Worm (Caenorhabditis elegans) whole organism, midembryonic: ENCODE measurements around the gene dbl-1.

Source experiments
- flt-1 ChIP-seq: fragments of 200-800 bp; sonication (Bioruptor generic); IDR thresholded peaks from 2 replicates; pipeline ENCODE4 v1.3.6; 2022; ENCODE audit warnings: missing genetic modification characterization, missing compliant biosample characterization
- klf-2 ChIP-seq: fragments of 200-800 bp; sonication (Bioruptor generic); conservative IDR thresholded peaks from 2 replicates; pipeline ENCODE4 v1.3.6; 2022; ENCODE audit warnings: missing genetic modification reagents, missing genetic modification characterization, missing compliant biosample characterization
- ztf-23 ChIP-seq: fragments of 200-800 bp; sonication (Bioruptor generic); IDR thresholded peaks from 2 replicates; pipeline ENCODE4 v1.3.6; 2022; ENCODE audit warnings: missing genetic modification reagents, missing genetic modification characterization, missing compliant biosample characterization

DNA sequence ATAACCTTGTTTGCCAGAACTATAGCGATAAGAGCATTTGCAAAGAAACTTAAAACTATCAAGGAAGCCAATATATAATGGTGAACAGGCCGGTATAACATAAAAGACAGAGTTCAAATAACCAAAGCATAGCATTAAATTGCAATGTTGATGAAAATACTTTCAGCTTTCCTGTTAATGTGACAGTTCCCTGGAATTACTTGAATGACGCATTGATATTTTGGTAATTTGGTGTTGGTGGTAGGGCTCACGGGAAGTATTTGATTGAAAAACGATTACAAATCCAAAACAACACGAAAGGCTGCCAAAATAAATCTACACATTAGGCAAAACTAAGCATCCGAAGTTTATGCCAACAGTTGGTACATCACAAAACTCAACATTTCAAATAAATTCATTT lies 51.0 kb downstream of the dbl-1 start, which contains the start of gene dmsr-16:
- no peak for TF ChIP-seq klf-2 (GFP tag; lab: Robert Waterston, UW)
- TF ChIP-seq flt-1 (GFP tag; lab: Robert Waterston, UW) = no peak
- no peak for TF ChIP-seq ztf-23 (GFP tag; lab: Robert Waterston, UW)
